Worm (Caenorhabditis elegans): ENCODE data around the gene dpf-6.

dpf-6 gene

ce11 chrIII:8037941-8038340 lies at the start of gene dpf-6:
dpf-6 (plus strand) TSS chrIII:8038241.
- TF ChIP-seq hmg-4 (GFP tag; optimal IDR thresholded peaks at IDR 0.05): no peak

ce11 chrIII:7996353-7996752 lies 41.7 kb upstream of the dpf-6 start, which contains the start of gene npr-17:
npr-17 (minus strand) TSS chrIII:7996453.
- TF ChIP-seq sea-1 (GFP tag; conservative IDR thresholded peaks at IDR 0.05) (no peak), ets-7 (tag; optimal IDR thresholded peaks at IDR 0.05) (no peak), tra-4 (tag; optimal IDR thresholded peaks at IDR 0.05) (no peak), hnd-1 (tag; optimal IDR thresholded peaks at IDR 0.05) (no peak), tbx-37 (GFP tag; conservative IDR thresholded peaks at IDR 0.05) (no peak), ama-1 (optimal IDR thresholded peaks at IDR 0.05) (no peak), aly-1 (tag; optimal IDR thresholded peaks at IDR 0.05) (no peak), F13C5.2 (tag; optimal IDR thresholded peaks at IDR 0.05) (no peak), tbx-11 (GFP tag; IDR thresholded peaks at IDR 0.05) (no peak), pes-1 (GFP tag; IDR thresholded peaks at IDR 0.05) (no peak), scrt-1 (GFP tag; IDR thresholded peaks at IDR 0.05) (no peak), hmg-4 (GFP tag; optimal IDR thresholded peaks at IDR 0.05) (no peak), ceh-36 (tag; optimal IDR thresholded peaks at IDR 0.05) (no peak), flt-1 (GFP tag; IDR thresholded peaks at IDR 0.05) (no peak)

ce11 chrIII:7997447-7998046 lies 40.5 kb upstream of the dpf-6 start:
- TF ChIP-seq hmg-4 (GFP tag; optimal IDR thresholded peaks at IDR 0.05) (no peak), hmbx-1 (tag; optimal IDR thresholded peaks at IDR 0.05) (no peak), tbx-11 (GFP tag; IDR thresholded peaks at IDR 0.05) (no peak), ceh-36 (tag; optimal IDR thresholded peaks at IDR 0.05) (no peak), hnd-1 (tag; optimal IDR thresholded peaks at IDR 0.05) (no peak), F13C5.2 (tag; optimal IDR thresholded peaks at IDR 0.05) (no peak), scrt-1 (GFP tag; IDR thresholded peaks at IDR 0.05) (no peak), ets-7 (tag; optimal IDR thresholded peaks at IDR 0.05) (no peak), sea-1 (GFP tag; conservative IDR thresholded peaks at IDR 0.05) (no peak), flt-1 (GFP tag; IDR thresholded peaks at IDR 0.05) (no peak), ama-1 (optimal IDR thresholded peaks at IDR 0.05) (no peak), pes-1 (GFP tag; IDR thresholded peaks at IDR 0.05) (no peak)

- TF ChIP-seq ama-1 (optimal IDR thresholded peaks at IDR 0.05) (no peak), sea-1 (GFP tag; conservative IDR thresholded peaks at IDR 0.05) (no peak), tbx-11 (GFP tag; IDR thresholded peaks at IDR 0.05) (no peak), scrt-1 (GFP tag; IDR thresholded peaks at IDR 0.05) (no peak), hmbx-1 (tag; optimal IDR thresholded peaks at IDR 0.05) (no peak), tra-4 (tag; optimal IDR thresholded peaks at IDR 0.05) (no peak)
These were observed 36.5 kb upstream of the dpf-6 start for ce11 chrIII:8001557-8001956.

DNA sequence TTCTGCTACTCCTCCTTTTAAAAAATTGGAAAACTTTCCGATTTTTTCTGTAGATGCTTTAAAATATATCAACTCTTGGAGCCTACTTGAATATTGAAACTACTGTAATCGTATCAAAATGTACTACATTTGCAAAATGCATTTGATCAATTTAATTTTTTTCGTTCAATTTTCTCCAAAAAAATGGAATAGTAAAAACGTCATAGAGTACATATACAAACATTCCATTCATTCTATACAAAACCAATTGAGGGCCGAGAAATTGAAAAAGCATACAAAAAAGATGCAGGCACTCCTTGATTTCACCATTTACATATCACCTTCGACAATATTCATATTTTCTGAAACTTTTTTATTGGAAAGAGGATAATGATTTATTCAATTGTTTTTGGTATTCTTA lies 34.0 kb upstream of the dpf-6 start, which contains the start of gene C06G4.6:
Gene C06G4.6 (plus strand): TSS at position 301 of the 400 bp plus-strand sequence.
- TF ChIP-seq flt-1 (GFP tag; IDR thresholded peaks at IDR 0.05) (no peak), tbx-11 (GFP tag; IDR thresholded peaks at IDR 0.05) (no peak), ama-1 (optimal IDR thresholded peaks at IDR 0.05) (no peak), B0310.2 (tag; optimal IDR thresholded peaks at IDR 0.05) (no peak), ceh-36 (tag; optimal IDR thresholded peaks at IDR 0.05) (no peak), hmbx-1 (tag; optimal IDR thresholded peaks at IDR 0.05) (no peak), pes-1 (GFP tag; IDR thresholded peaks at IDR 0.05) (no peak), sea-1 (GFP tag; conservative IDR thresholded peaks at IDR 0.05) (no peak), ets-7 (tag; optimal IDR thresholded peaks at IDR 0.05) (no peak), aly-1 (tag; optimal IDR thresholded peaks at IDR 0.05) (no peak), F13C5.2 (tag; optimal IDR thresholded peaks at IDR 0.05) (no peak), hmg-4 (GFP tag; optimal IDR thresholded peaks at IDR 0.05) (no peak), hnd-1 (tag; optimal IDR thresholded peaks at IDR 0.05) (no peak), tra-4 (tag; optimal IDR thresholded peaks at IDR 0.05) (no peak)

- TF ChIP-seq ceh-36 (tag; optimal IDR thresholded peaks at IDR 0.05) (no peak), F13C5.2 (tag; optimal IDR thresholded peaks at IDR 0.05) (no peak), ceh-13 (GFP tag; optimal IDR thresholded peaks at IDR 0.05) (no peak)
These were observed 28.3 kb upstream of the dpf-6 start, which contains the start of gene cit-1.1 for ce11 chrIII:8009769-8010168. cit-1.1 (minus strand) TSS chrIII:8009821.

ce11 chrIII:8010260-8010822 lies 27.7 kb upstream of the dpf-6 start, which contains the start of gene cit-1.2:
cit-1.2 (plus strand) TSS chrIII:8010772.
- no peak for TF ChIP-seq tbx-37 (GFP tag; conservative IDR thresholded peaks at IDR 0.05)
- no peak for TF ChIP-seq aly-1 (tag; optimal IDR thresholded peaks at IDR 0.05)
- TF ChIP-seq pes-1 (GFP tag; IDR thresholded peaks at IDR 0.05): no peak
- no peak for TF ChIP-seq B0310.2 (tag; optimal IDR thresholded peaks at IDR 0.05)
- no peak for TF ChIP-seq flt-1 (GFP tag; IDR thresholded peaks at IDR 0.05)
- no peak for TF ChIP-seq scrt-1 (GFP tag; IDR thresholded peaks at IDR 0.05)
- no peak for TF ChIP-seq sea-1 (GFP tag; conservative IDR thresholded peaks at IDR 0.05)
- TF ChIP-seq hmbx-1 (tag; optimal IDR thresholded peaks at IDR 0.05): no peak
- TF ChIP-seq tra-4 (tag; optimal IDR thresholded peaks at IDR 0.05): no peak

DNA sequence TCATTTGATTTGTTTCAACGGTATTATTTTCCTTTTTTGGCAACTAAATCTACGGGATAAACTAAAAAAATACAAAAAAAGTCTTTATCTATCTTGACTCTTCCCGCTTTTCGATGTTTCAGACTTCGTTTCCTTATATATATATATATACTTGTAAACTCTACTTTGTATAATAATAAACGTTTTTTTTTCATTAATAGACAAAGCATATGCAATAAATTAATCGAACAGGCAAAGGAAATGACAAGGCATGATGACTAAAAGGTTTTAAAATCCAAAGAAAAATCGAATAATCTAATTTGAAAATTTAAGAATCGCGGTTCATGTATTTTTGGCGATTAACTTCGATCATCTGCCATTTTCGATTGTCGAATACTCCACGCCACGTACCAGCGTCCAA lies 24.5 kb upstream of the dpf-6 start:
- TF ChIP-seq scrt-1 (GFP tag; IDR thresholded peaks at IDR 0.05): no peak
- no peak for TF ChIP-seq ama-1 (optimal IDR thresholded peaks at IDR 0.05)
- TF ChIP-seq hmbx-1 (tag; optimal IDR thresholded peaks at IDR 0.05): no peak
- no peak for TF ChIP-seq tbx-11 (GFP tag; IDR thresholded peaks at IDR 0.05)
- TF ChIP-seq tra-4 (tag; optimal IDR thresholded peaks at IDR 0.05): no peak
- TF ChIP-seq ceh-36 (tag; optimal IDR thresholded peaks at IDR 0.05): no peak
- no peak for TF ChIP-seq F13C5.2 (tag; optimal IDR thresholded peaks at IDR 0.05)
- TF ChIP-seq sea-1 (GFP tag; conservative IDR thresholded peaks at IDR 0.05): no peak
- TF ChIP-seq hnd-1 (tag; optimal IDR thresholded peaks at IDR 0.05): no peak
- no peak for TF ChIP-seq pes-1 (GFP tag; IDR thresholded peaks at IDR 0.05)
- TF ChIP-seq aly-1 (tag; optimal IDR thresholded peaks at IDR 0.05): no peak
- TF ChIP-seq ets-7 (tag; optimal IDR thresholded peaks at IDR 0.05): no peak
